Worm (Caenorhabditis elegans) whole organism, late embryonic: ENCODE data around the gene bus-18.

Experiments used
- ama-1 ChIP-seq: fragments of 150-350 bp; optimal IDR thresholded peaks from 2 replicates; lab custom pipeline; 2014
- ceh-18 ChIP-seq: sonication (generic microtip); optimal IDR thresholded peaks from 2 replicates; lab custom pipeline; 2016; ENCODE audit warnings: missing genetic modification characterization, missing compliant biosample characterization
- ceh-19 ChIP-seq: fragments of 200-800 bp; sonication (Bioruptor generic); optimal IDR thresholded peaks from 2 replicates; lab custom pipeline; 2018; ENCODE audit warnings: mild to moderate bottlenecking, missing genetic modification characterization, missing compliant biosample characterization
- ceh-2 ChIP-seq: sonication (generic microtip); optimal IDR thresholded peaks from 2 replicates; lab custom pipeline; 2016; ENCODE audit warnings: missing genotype, missing genetic modification characterization, missing compliant biosample characterization
- ceh-22 ChIP-seq: sonication (generic microtip); optimal IDR thresholded peaks from 2 replicates; lab custom pipeline; 2017; ENCODE audit warnings: missing biosample characterization, missing genetic modification characterization
- ceh-24 ChIP-seq: sonication (generic microtip); optimal IDR thresholded peaks from 2 replicates; lab custom pipeline; 2016; ENCODE audit warnings: mild to moderate bottlenecking, missing genetic modification characterization, missing compliant biosample characterization
- ceh-34 ChIP-seq: sonication (generic microtip); optimal IDR thresholded peaks from 2 replicates; lab custom pipeline; 2016; ENCODE audit warnings: mild to moderate bottlenecking, missing genetic modification characterization, missing compliant biosample characterization
- ceh-45 ChIP-seq: fragments of 200-800 bp; sonication (Bioruptor generic); IDR thresholded peaks from 2 replicates; pipeline ENCODE4 v1.3.6; 2022; ENCODE audit warnings: missing genetic modification reagents, missing genetic modification characterization, missing compliant biosample characterization
- ceh-48 ChIP-seq: sonication (generic microtip); optimal IDR thresholded peaks from 2 replicates; lab custom pipeline; 2016; ENCODE audit warnings: missing genetic modification characterization, inconsistent platforms, missing compliant biosample characterization
- ceh-6 ChIP-seq: fragments of 200-800 bp; sonication (Bioruptor generic); optimal IDR thresholded peaks from 2 replicates; lab custom pipeline; 2018; ENCODE audit warnings: mild to moderate bottlenecking, missing genetic modification characterization, missing compliant biosample characterization
- dmd-4 ChIP-seq: sonication (generic microtip); optimal IDR thresholded peaks from 2 replicates; lab custom pipeline; 2016; ENCODE audit warnings: borderline replicate concordance, missing genetic modification characterization, missing compliant biosample characterization
- elt-2 ChIP-seq: sonication (generic microtip); optimal IDR thresholded peaks from 2 replicates; lab custom pipeline; 2016; ENCODE audit warnings: missing genetic modification reagents, missing genetic modification characterization, missing compliant biosample characterization
- elt-4 ChIP-seq: sonication (generic microtip); optimal IDR thresholded peaks from 2 replicates; lab custom pipeline; 2016; ENCODE audit warnings: missing genetic modification characterization, missing compliant biosample characterization
- ets-4 ChIP-seq: sonication (generic microtip); optimal IDR thresholded peaks from 2 replicates; lab custom pipeline; 2016; ENCODE audit warnings: missing genetic modification characterization, missing compliant biosample characterization
- eyg-1 ChIP-seq: sonication (generic microtip); optimal IDR thresholded peaks from 2 replicates; lab custom pipeline; 2016; ENCODE audit warnings: missing genotype, missing genetic modification characterization, missing compliant biosample characterization
- fax-1 ChIP-seq: sonication (generic microtip); optimal IDR thresholded peaks from 2 replicates; lab custom pipeline; 2016; ENCODE audit warnings: missing genotype, missing genetic modification characterization, missing compliant biosample characterization
- fkh-10 ChIP-seq: fragments of 150-350 bp; optimal IDR thresholded peaks from 2 replicates; lab custom pipeline; 2014; ENCODE audit warnings: missing biosample characterization, missing genetic modification reagents, missing genetic modification characterization
- hlh-13 ChIP-seq: fragments of 200-800 bp; sonication (Bioruptor generic); optimal IDR thresholded peaks from 2 replicates; lab custom pipeline; 2018; ENCODE audit warnings: mild to moderate bottlenecking, missing genetic modification characterization, missing compliant biosample characterization
- hlh-15 ChIP-seq: sonication (generic microtip); optimal IDR thresholded peaks from 2 replicates; lab custom pipeline; 2016; ENCODE audit warnings: missing genetic modification characterization, missing compliant biosample characterization
- hlh-8 ChIP-seq: sonication (generic microtip); optimal IDR thresholded peaks from 2 replicates; lab custom pipeline; 2016; ENCODE audit warnings: missing genotype, missing genetic modification characterization, missing compliant biosample characterization
- lim-6 ChIP-seq: sonication (generic microtip); optimal IDR thresholded peaks from 2 replicates; lab custom pipeline; 2016; ENCODE audit warnings: missing genetic modification characterization, missing compliant biosample characterization
- lin-11 ChIP-seq: fragments of 200-800 bp; sonication (Bioruptor generic); optimal IDR thresholded peaks from 2 replicates; lab custom pipeline; 2018; ENCODE audit warnings: mild to moderate bottlenecking, missing genetic modification characterization, missing compliant biosample characterization
- mec-3 ChIP-seq: sonication (generic microtip); optimal IDR thresholded peaks from 2 replicates; lab custom pipeline; 2016; ENCODE audit warnings: borderline replicate concordance, missing genetic modification characterization, missing compliant biosample characterization
- nfya-1 ChIP-seq: sonication (generic microtip); optimal IDR thresholded peaks from 2 replicates; lab custom pipeline; 2017; ENCODE audit warnings: missing genetic modification characterization, mild to moderate bottlenecking, missing compliant biosample characterization, antibody characterized with exemption, moderate library complexity
- nhr-11 ChIP-seq: fragments of 150-350 bp; optimal IDR thresholded peaks from 2 replicates; lab custom pipeline; 2014; ENCODE audit warnings: missing biosample characterization, missing genetic modification characterization
- nhr-232 ChIP-seq: sonication (generic microtip); optimal IDR thresholded peaks from 2 replicates; lab custom pipeline; 2016; ENCODE audit warnings: missing genetic modification characterization, missing compliant biosample characterization
- pag-3 ChIP-seq: sonication (generic microtip); optimal IDR thresholded peaks from 2 replicates; lab custom pipeline; 2016; ENCODE audit warnings: missing compliant biosample characterization, missing genetic modification characterization, borderline replicate concordance
- pha-2 ChIP-seq: sonication (generic microtip); optimal IDR thresholded peaks from 2 replicates; lab custom pipeline; 2017; ENCODE audit warnings: mild to moderate bottlenecking, missing genetic modification characterization, missing compliant biosample characterization
- pros-1 ChIP-seq: fragments of 150-350 bp; optimal IDR thresholded peaks from 2 replicates; lab custom pipeline; 2014; ENCODE audit warnings: missing biosample characterization, missing genetic modification reagents, missing genetic modification characterization
- sdc-2 ChIP-seq: sonication (generic microtip); optimal IDR thresholded peaks from 2 replicates; lab custom pipeline; 2016; ENCODE audit warnings: missing genotype, missing genetic modification characterization, missing compliant biosample characterization
- tbx-2 ChIP-seq: sonication (generic microtip); optimal IDR thresholded peaks from 2 replicates; lab custom pipeline; 2016; ENCODE audit warnings: missing genetic modification characterization, missing compliant biosample characterization
- tbx-7 ChIP-seq: sonication (generic microtip); optimal IDR thresholded peaks from 2 replicates; lab custom pipeline; 2016; ENCODE audit warnings: missing genotype, missing genetic modification characterization, missing compliant biosample characterization
- ttx-3 ChIP-seq: sonication (generic microtip); optimal IDR thresholded peaks from 2 replicates; lab custom pipeline; 2016; ENCODE audit warnings: missing genetic modification reagents, missing genetic modification characterization, missing compliant biosample characterization
- unc-42 ChIP-seq: sonication (generic microtip); optimal IDR thresholded peaks from 2 replicates; lab custom pipeline; 2016; ENCODE audit warnings: missing genotype, missing genetic modification characterization, missing compliant biosample characterization
- unc-55 ChIP-seq: sonication (generic microtip); optimal IDR thresholded peaks from 2 replicates; lab custom pipeline; 2017; ENCODE audit warnings: missing biosample characterization, missing genetic modification reagents, missing genetic modification characterization
- unc-86 ChIP-seq: sonication (generic microtip); optimal IDR thresholded peaks from 2 replicates; lab custom pipeline; 2016; ENCODE audit warnings: missing genetic modification characterization, missing compliant biosample characterization
- zip-5 ChIP-seq: sonication (generic microtip); optimal IDR thresholded peaks from 2 replicates; lab custom pipeline; 2016; ENCODE audit warnings: missing genetic modification characterization, missing compliant biosample characterization

bus-18 gene

ce11 chrV:11802508-11802907 lies 29.0 kb downstream of the bus-18 start:
- TF ChIP-seq hlh-15 (tag; lab: Kevin White, UChicago), result no peak
- TF ChIP-seq nhr-11 (tag; lab: Kevin White, UChicago), result no peak
- TF ChIP-seq unc-86 (tag; lab: Kevin White, UChicago), result no peak
- no peak for TF ChIP-seq ceh-24

ce11 chrV:11803518-11803994 lies 30.0 kb downstream of the bus-18 start:
- TF ChIP-seq pha-2 (tag; lab: Kevin White, UChicago) (no peak), dmd-4 (no peak), ama-1 (lab: Kevin White, UChicago) (no peak), hlh-13 (GFP tag; lab: Kevin White, UChicago) (no peak), unc-55 (GFP tag; lab: Kevin White, UChicago) (no peak), ceh-2 (no peak), ceh-19 (no peak), lim-6 (tag; lab: Kevin White, UChicago) (no peak), ceh-18 (tag; lab: Kevin White, UChicago) (no peak), fax-1 (no peak), nfya-1 (tag; lab: Kevin White, UChicago) (no peak), elt-2 (tag; lab: Kevin White, UChicago) (no peak), eyg-1 (tag; lab: Kevin White, UChicago) (no peak), zip-5 (tag; lab: Kevin White, UChicago) (no peak), elt-4 (tag; lab: Kevin White, UChicago) (no peak), mec-3 (tag; lab: Kevin White, UChicago) (no peak), ceh-34 (tag; lab: Kevin White, UChicago) (no peak)

ce11 chrV:11809935-11810334 lies 36.4 kb downstream of the bus-18 start:
- TF ChIP-seq pag-3 (tag; lab: Kevin White, UChicago) (no peak), tbx-7 (tag; lab: Kevin White, UChicago) (no peak), ets-4 (no peak), ceh-22 (tag; lab: Kevin White, UChicago) (no peak), pros-1 (tag; lab: Kevin White, UChicago) (no peak), lim-6 (tag; lab: Kevin White, UChicago) (no peak), hlh-8 (tag; lab: Kevin White, UChicago) (no peak), ceh-48 (tag; lab: Kevin White, UChicago) (no peak), eyg-1 (tag; lab: Kevin White, UChicago) (no peak), fkh-10 (GFP tag; lab: Kevin White, UChicago) (no peak), ttx-3 (tag; lab: Kevin White, UChicago) (no peak), ceh-24 (no peak), tbx-2 (tag; lab: Kevin White, UChicago) (no peak), ama-1 (lab: Kevin White, UChicago) (no peak), nhr-11 (tag; lab: Kevin White, UChicago) (no peak), dmd-4 (no peak)
- TF ChIP-seq, all 69 proteins: peak for 0

- TF ChIP-seq ets-4, result no peak
- no peak for TF ChIP-seq hlh-8 (tag; lab: Kevin White, UChicago)
- TF ChIP-seq unc-42, result no peak
- no peak for TF ChIP-seq ceh-48 (tag; lab: Kevin White, UChicago)
- no peak for TF ChIP-seq lim-6 (tag; lab: Kevin White, UChicago)
- no peak for TF ChIP-seq hlh-15 (tag; lab: Kevin White, UChicago)
- no peak for TF ChIP-seq sdc-2 (tag; lab: Kevin White, UChicago)
- no peak for TF ChIP-seq ceh-6
- no peak for TF ChIP-seq nhr-232 (tag; lab: Kevin White, UChicago)
- TF ChIP-seq ceh-45 (GFP tag; lab: Robert Waterston, UW), result no peak
- no peak for TF ChIP-seq mec-3 (tag; lab: Kevin White, UChicago)
- no peak for TF ChIP-seq ceh-22 (tag; lab: Kevin White, UChicago)
- TF ChIP-seq lin-11 (tag; lab: Kevin White, UChicago), result no peak
- no peak for TF ChIP-seq pag-3 (tag; lab: Kevin White, UChicago)
Observed at ce11 chrV:11811921-11812320, 38.4 kb downstream of the bus-18 start, which contains the start of gene D2023.3. D2023.3 (minus strand) TSS chrV:11812021.
